Worm (Caenorhabditis elegans) whole organism, late embryonic: ENCODE measurements around the gene fbxc-53.

Source experiments
- F13H6.1 ChIP-seq: sonication (generic microtip); optimal IDR thresholded peaks from 2 replicates; lab custom pipeline; 2016; ENCODE audit warnings: missing genetic modification characterization, missing compliant biosample characterization
- ceh-30 ChIP-seq: fragments of 150-350 bp; optimal IDR thresholded peaks from 2 replicates; lab custom pipeline; 2014; ENCODE audit warnings: missing biosample characterization, missing genetic modification characterization
- ceh-6 ChIP-seq: fragments of 200-800 bp; sonication (Bioruptor generic); optimal IDR thresholded peaks from 2 replicates; lab custom pipeline; 2018; ENCODE audit warnings: mild to moderate bottlenecking, missing genetic modification characterization, missing compliant biosample characterization
- dve-1 ChIP-seq: sonication (generic microtip); optimal IDR thresholded peaks from 2 replicates; lab custom pipeline; 2017; ENCODE audit warnings: antibody characterized with exemption, mild to moderate bottlenecking, missing genetic modification characterization, missing compliant biosample characterization
- sox-4 ChIP-seq: sonication (generic microtip); optimal IDR thresholded peaks from 2 replicates; lab custom pipeline; 2017; ENCODE audit warnings: mild to moderate bottlenecking, missing genetic modification characterization, inconsistent platforms, missing compliant biosample characterization
- tbx-7 ChIP-seq: sonication (generic microtip); optimal IDR thresholded peaks from 2 replicates; lab custom pipeline; 2016; ENCODE audit warnings: missing genotype, missing genetic modification characterization, missing compliant biosample characterization
- unc-55 ChIP-seq: sonication (generic microtip); optimal IDR thresholded peaks from 2 replicates; lab custom pipeline; 2017; ENCODE audit warnings: missing biosample characterization, missing genetic modification reagents, missing genetic modification characterization
- unc-86 ChIP-seq: sonication (generic microtip); optimal IDR thresholded peaks from 2 replicates; lab custom pipeline; 2016; ENCODE audit warnings: missing genetic modification characterization, missing compliant biosample characterization

DNA sequence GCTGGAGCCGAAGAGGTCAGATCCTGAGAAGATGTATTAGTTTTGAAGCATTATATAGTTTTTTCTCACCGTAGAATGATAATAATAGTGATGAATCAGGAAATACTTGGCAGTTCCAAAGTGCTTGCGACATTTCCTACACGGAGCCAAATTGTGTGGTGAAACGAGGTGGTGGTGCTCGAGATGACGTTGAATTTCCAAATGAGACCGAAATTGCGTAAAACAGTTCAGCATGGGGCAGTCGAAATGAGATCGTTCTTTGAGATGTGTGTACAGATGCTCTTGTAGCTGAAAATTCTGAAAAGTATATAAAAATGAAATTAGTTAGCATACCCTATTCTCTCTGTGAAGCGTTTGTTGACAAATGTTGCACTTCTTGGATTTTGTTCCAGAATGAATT, 16.9 kb downstream of the fbxc-53 start, which contains the start of gene C46E10.8:
- no peak for TF ChIP-seq unc-86
- TF ChIP-seq ceh-6 (GFP tag; lab: Kevin White, UChicago): no peak
- TF ChIP-seq dve-1: no peak
- no peak for TF ChIP-seq sox-4 (tag; lab: Kevin White, UChicago)
- TF ChIP-seq F13H6.1 (tag; lab: Kevin White, UChicago): no peak
- TF ChIP-seq unc-55: no peak
- TF ChIP-seq ceh-30 (tag; lab: Kevin White, UChicago): no peak
- TF ChIP-seq tbx-7: no peak
